Worm (Caenorhabditis elegans): Measurements from ENCODE around the gene ctsa-1.1.

ctsa-1.1 gene

ce11 chrII:4745281-4745680 is 7.8 kb downstream of the ctsa-1.1 start:
- no peak for TF ChIP-seq skn-1 (tag; optimal IDR thresholded peaks at IDR 0.05)
- TF ChIP-seq attf-4 (tag; optimal IDR thresholded peaks at IDR 0.05) = no peak
- TF ChIP-seq dmd-9 (GFP tag; IDR thresholded peaks at IDR 0.05) = no peak
- TF ChIP-seq sdz-12 (GFP tag; optimal IDR thresholded peaks at IDR 0.05) = no peak
- TF ChIP-seq dpl-1 (GFP tag; optimal IDR thresholded peaks at IDR 0.05) = peak; percentile 33
- TF ChIP-seq spr-3 (GFP tag; optimal IDR thresholded peaks at IDR 0.05) = no peak
- no peak for TF ChIP-seq cey-2 (tag; optimal IDR thresholded peaks at IDR 0.05; ENCODE audit: borderline replicate concordance, insufficient read depth)
- TF ChIP-seq zip-11 (GFP tag; IDR thresholded peaks at IDR 0.05) = no peak
- TF ChIP-seq nhr-11 (tag; optimal IDR thresholded peaks at IDR 0.05) = peak; percentile 98
- peak; percentile 72 for TF ChIP-seq mxl-3 (GFP tag; optimal IDR thresholded peaks at IDR 0.05)
- no peak for TF ChIP-seq rbr-2 (tag; optimal IDR thresholded peaks at IDR 0.05)
- no peak for TF ChIP-seq F44E2.7 (GFP tag; IDR thresholded peaks at IDR 0.05)
- TF ChIP-seq F37D6.2 (tag; optimal IDR thresholded peaks at IDR 0.05) = no peak
- TF ChIP-seq ces-1 (GFP tag; optimal IDR thresholded peaks at IDR 0.05) = no peak
- no peak for TF ChIP-seq ctbp-1 (GFP tag; IDR thresholded peaks at IDR 0.05)
- peak; percentile 55 for TF ChIP-seq hlh-11 (tag; optimal IDR thresholded peaks at IDR 0.05)
- TF ChIP-seq nhr-48 (tag; optimal IDR thresholded peaks at IDR 0.05) = peak; percentile 95
- TF ChIP-seq aly-2 (tag; optimal IDR thresholded peaks at IDR 0.05) = no peak
- TF ChIP-seq lin-29 (GFP tag; IDR thresholded peaks at IDR 0.05) = no peak
- TF ChIP-seq nhr-41 (GFP tag; IDR thresholded peaks at IDR 0.05) = no peak
- no peak for TF ChIP-seq F49E8.2 (tag; optimal IDR thresholded peaks at IDR 0.05; ENCODE audit: borderline replicate concordance)
- TF ChIP-seq nhr-102 (tag; optimal IDR thresholded peaks at IDR 0.05) = peak; percentile 10
- TF ChIP-seq dmd-6 (GFP tag; IDR thresholded peaks at IDR 0.05) = peak; percentile 30; the same call in 1 of the 2 replicates
- no peak for TF ChIP-seq nhr-111 (GFP tag; optimal IDR thresholded peaks at IDR 0.05)
- TF ChIP-seq hlh-30 (tag; optimal IDR thresholded peaks at IDR 0.05; ENCODE audit: insufficient read depth) = peak; percentile 63
- TF ChIP-seq ceh-82 (tag; optimal IDR thresholded peaks at IDR 0.05) = no peak
- TF ChIP-seq zfp-3 (GFP tag; conservative IDR thresholded peaks at IDR 0.05) = no peak
- TF ChIP-seq zip-2 (tag; optimal IDR thresholded peaks at IDR 0.05) = no peak
- no peak for TF ChIP-seq ceh-32 (tag; optimal IDR thresholded peaks at IDR 0.05; ENCODE audit: poor library complexity)
- no peak for TF ChIP-seq egl-27 (tag; optimal IDR thresholded peaks at IDR 0.05)
- no peak for TF ChIP-seq snpc-4 (tag; optimal IDR thresholded peaks at IDR 0.05)
- peak; percentile 59 for TF ChIP-seq nhr-10 (tag; optimal IDR thresholded peaks at IDR 0.05)
- no peak for TF ChIP-seq T26A8.4 (GFP tag; IDR thresholded peaks at IDR 0.05)
- TF ChIP-seq vab-7 (GFP tag; IDR thresholded peaks at IDR 0.05) = no peak
- no peak for TF ChIP-seq egl-43 (GFP tag; IDR thresholded peaks at IDR 0.05)
- TF ChIP-seq arid-1 (GFP tag; conservative IDR thresholded peaks at IDR 0.05) = no peak
- peak in 1 of 2 experiments; percentile 71 for TF ChIP-seq mdl-1 (tag; optimal IDR thresholded peaks at IDR 0.05)
- TF ChIP-seq mep-1 (tag; optimal IDR thresholded peaks at IDR 0.05) = peak; percentile 50
- no peak for TF ChIP-seq nhr-76 (tag; optimal IDR thresholded peaks at IDR 0.05)
- no peak for TF ChIP-seq gei-8 (GFP tag; optimal IDR thresholded peaks at IDR 0.05)
- no peak for TF ChIP-seq ama-1 (optimal IDR thresholded peaks at IDR 0.05)
- no peak for TF ChIP-seq saeg-2 (GFP tag; IDR thresholded peaks at IDR 0.05)
- TF ChIP-seq nhr-28 (tag; optimal IDR thresholded peaks at IDR 0.05) = peak; percentile 77
- TF ChIP-seq fkh-10 (GFP tag; optimal IDR thresholded peaks at IDR 0.05) = no peak
- TF ChIP-seq madf-9 (GFP tag; conservative IDR thresholded peaks at IDR 0.05) = no peak
- TF ChIP-seq dve-1 (tag; optimal IDR thresholded peaks at IDR 0.05; ENCODE audit: insufficient read depth) = peak; percentile 34
- no peak for TF ChIP-seq Y5F2A.4 (GFP tag; optimal IDR thresholded peaks at IDR 0.05)
- no peak for TF ChIP-seq Y75B8A.6 (GFP tag; IDR thresholded peaks at IDR 0.05)
- no peak for TF ChIP-seq nhr-25 (tag; optimal IDR thresholded peaks at IDR 0.05; ENCODE audit: borderline replicate concordance, insufficient read depth)
- TF ChIP-seq nhr-77 (tag; optimal IDR thresholded peaks at IDR 0.05) = peak; percentile 8
- no peak for TF ChIP-seq lin-1 (GFP tag; IDR thresholded peaks at IDR 0.05)
- TF ChIP-seq D1046.2 (GFP tag; IDR thresholded peaks at IDR 0.05) = no peak
